Worm (Caenorhabditis elegans): ENCODE measurements around the gene Y113G7A.14.

Y113G7A.14 gene

DNA sequence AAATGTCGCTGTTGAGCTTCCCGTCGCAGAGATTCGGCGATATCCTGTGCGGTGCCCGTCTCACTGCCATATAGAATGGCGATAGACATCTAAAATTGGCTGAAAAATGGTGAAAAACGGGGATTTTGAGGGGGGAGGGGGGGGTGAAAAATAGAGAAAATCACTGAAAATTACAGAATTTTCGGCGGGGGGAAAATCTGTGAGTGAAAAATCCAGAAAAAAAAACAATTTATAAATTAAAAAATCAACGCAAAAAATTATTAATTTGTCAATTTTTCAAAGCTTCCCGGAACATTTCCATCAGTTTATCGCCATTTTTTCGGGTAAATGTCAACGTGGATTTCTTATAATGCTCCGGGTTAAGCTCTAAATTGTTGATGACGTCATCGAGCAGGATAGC, 50.6 kb downstream of the Y113G7A.14 start, which contains the start of gene fre-1:
Gene fre-1, minus strand, starts transcription at position 101 of the 400 bp plus-strand sequence.
- TF ChIP-seq egrh-3 (GFP tag; IDR thresholded peaks at IDR 0.05): no peak
- TF ChIP-seq nfyb-1 (GFP tag; IDR thresholded peaks at IDR 0.05): no peak
- TF ChIP-seq zim-3 (tag; optimal IDR thresholded peaks at IDR 0.05): no peak
- TF ChIP-seq lag-1 (GFP tag; IDR thresholded peaks at IDR 0.05): no peak
- TF ChIP-seq ets-4 (GFP tag; optimal IDR thresholded peaks at IDR 0.05): no peak
- TF ChIP-seq Y56A3A.18 (GFP tag; IDR thresholded peaks at IDR 0.05): no peak
- TF ChIP-seq lin-40 (tag; optimal IDR thresholded peaks at IDR 0.05): no peak
- TF ChIP-seq nhr-120 (GFP tag; IDR thresholded peaks at IDR 0.05): no peak
- no peak for TF ChIP-seq aptf-2 (GFP tag; conservative IDR thresholded peaks at IDR 0.05)
- TF ChIP-seq attf-3 (GFP tag; conservative IDR thresholded peaks at IDR 0.05): no peak
- no peak for TF ChIP-seq pha-4 (tag; optimal IDR thresholded peaks at IDR 0.05)
- no peak for TF ChIP-seq ztf-25 (GFP tag; IDR thresholded peaks at IDR 0.05)
- no peak for TF ChIP-seq dox-1 (GFP tag; IDR thresholded peaks at IDR 0.05)
- TF ChIP-seq repo-1 (tag; optimal IDR thresholded peaks at IDR 0.05): no peak
